Fruit fly (Drosophila melanogaster): Measurements from ENCODE around the gene Csl4.
A peak's percentile ranks its signal among the peaks of the same experiment; 100 is the strongest.

Csl4 gene

DNA sequence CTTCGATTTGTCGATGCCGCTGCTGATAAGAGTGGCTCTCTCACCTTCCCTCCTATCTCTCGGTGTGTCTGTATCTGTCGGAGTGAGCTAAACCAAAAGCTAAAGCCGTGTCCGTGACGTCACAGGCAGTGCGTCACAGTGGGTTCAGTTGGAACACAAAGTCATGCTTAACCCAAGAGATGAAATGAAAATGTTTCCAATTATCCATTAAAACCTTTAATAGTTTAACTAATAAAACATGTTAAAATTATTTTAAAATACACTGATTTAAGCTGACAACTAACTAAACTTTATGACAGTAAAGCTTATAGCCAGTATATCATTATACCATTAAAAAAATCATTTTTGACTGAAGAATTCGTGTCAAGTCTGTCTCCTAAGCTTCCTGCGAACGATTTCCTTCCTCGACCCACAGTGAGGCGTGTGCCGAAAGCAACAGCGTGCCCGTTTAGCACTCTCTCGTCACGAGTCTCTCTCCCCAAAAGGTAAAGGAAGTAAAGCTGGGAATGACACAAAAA, 10.3 kb downstream of the Csl4 start, which contains the start of gene Idua (continued):
- peak; percentile 13 for TF ChIP-seq CG2202 (tag; optimal IDR thresholded peaks at IDR 0.05)
- no peak for TF ChIP-seq ham (GFP tag; IDR thresholded peaks at IDR 0.05)
- no peak for TF ChIP-seq CG9797 (GFP tag; optimal IDR thresholded peaks at IDR 0.05)
- peak; percentile 1 for TF ChIP-seq wek (GFP tag; optimal IDR thresholded peaks at IDR 0.05)
- TF ChIP-seq CG14667 (GFP tag; IDR thresholded peaks at IDR 0.05), result peak; percentile 53
- no peak for TF ChIP-seq CkIIα-i1 (GFP tag; IDR thresholded peaks at IDR 0.05)
- TF ChIP-seq Chrac-16 (GFP tag; optimal IDR thresholded peaks at IDR 0.05), result peak; percentile 39
- peak in 1 of 2 experiments; percentile 8 for TF ChIP-seq crp (GFP tag; optimal IDR thresholded peaks at IDR 0.05)
- TF ChIP-seq CG14965 (GFP tag; optimal IDR thresholded peaks at IDR 0.05; ENCODE audit: borderline replicate concordance), result no peak
- TF ChIP-seq al (GFP tag; IDR thresholded peaks at IDR 0.05), result peak; percentile 39; the same call in 1 of the 2 replicates
- TF ChIP-seq scrt (GFP tag; optimal IDR thresholded peaks at IDR 0.05), result peak; percentile 98
- TF ChIP-seq pros (GFP tag; optimal IDR thresholded peaks at IDR 0.05), result peak; percentile 6
- TF ChIP-seq sr (GFP tag; IDR thresholded peaks at IDR 0.05), result no peak
- peak; percentile 73 for TF ChIP-seq CG17385 (GFP tag; optimal IDR thresholded peaks at IDR 0.05)
- TF ChIP-seq MBD-R2 (GFP tag; IDR thresholded peaks at IDR 0.05), result 0 out of 2 replicates have a peak, but pooled peaks have one; percentile 6
- no peak for TF ChIP-seq HmgD (GFP tag; optimal IDR thresholded peaks at IDR 0.05)
- TF ChIP-seq CG5180 (GFP tag; optimal IDR thresholded peaks at IDR 0.05), result no peak
- TF ChIP-seq Ets65A (GFP tag), result peak; percentile 90
- TF ChIP-seq CG6854 (GFP tag; optimal IDR thresholded peaks at IDR 0.05), result peak; percentile 82
- no peak; the same call in 1 of the 2 replicates for TF ChIP-seq Adf1 (GFP tag; IDR thresholded peaks at IDR 0.05)
- TF ChIP-seq CG2875 (GFP tag; optimal IDR thresholded peaks at IDR 0.05), result peak; percentile 50
- TF ChIP-seq Hr51 (GFP tag; optimal IDR thresholded peaks at IDR 0.05), result peak in 1 of 2 experiments; percentile 21
- no peak for TF ChIP-seq unc-4 (GFP tag; IDR thresholded peaks at IDR 0.05; ENCODE audit: partially characterized antibody)
- no peak for TF ChIP-seq CG16779 (GFP tag; IDR thresholded peaks at IDR 0.05)
- TF ChIP-seq yki (optimal IDR thresholded peaks at IDR 0.05), result no peak
- TF ChIP-seq CG7928 (GFP tag; optimal IDR thresholded peaks at IDR 0.05), result no peak
- TF ChIP-seq Spps (tag; optimal IDR thresholded peaks at IDR 0.05), result no peak
- peak; percentile 53; the same call in 1 of the 2 replicates for TF ChIP-seq Ada2b (GFP tag; IDR thresholded peaks at IDR 0.05)
- TF ChIP-seq Tbp (GFP tag; optimal IDR thresholded peaks at IDR 0.05), result no peak
- peak; percentile 66 for TF ChIP-seq Ptx1 (GFP tag; IDR thresholded peaks at IDR 0.05)

DNA sequence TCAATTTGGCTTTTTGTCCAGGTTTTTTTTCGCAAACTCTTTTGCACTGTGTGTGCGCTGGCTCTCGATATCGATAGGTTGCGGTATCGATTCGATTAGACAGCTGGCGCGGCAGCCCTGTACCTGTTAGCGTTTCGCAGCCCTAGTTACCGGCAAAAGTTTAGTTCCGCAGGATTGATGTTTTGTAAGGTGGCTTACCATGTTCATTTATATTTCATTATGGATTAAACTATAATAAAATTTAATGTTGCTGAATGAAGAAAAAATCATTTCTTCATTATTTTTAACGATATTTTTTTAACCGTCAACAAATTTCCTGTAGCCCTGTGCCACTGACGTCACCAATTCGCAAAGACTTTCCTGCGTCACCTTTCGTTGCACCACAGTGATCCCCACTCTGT, 16.8 kb downstream of the Csl4 start, which contains the start of gene Reps:
Gene Reps, minus strand, starts transcription at position 84 of the 401 bp plus-strand sequence.
- TF ChIP-seq Dip3 (GFP tag; optimal IDR thresholded peaks at IDR 0.05) (peak; percentile 98), CG13894 (tag; optimal IDR thresholded peaks at IDR 0.05) (peak; percentile 97), slp2 (GFP tag; optimal IDR thresholded peaks at IDR 0.05) (peak; percentile 97), sens (GFP tag) (peak; percentile 100), trem (tag; optimal IDR thresholded peaks at IDR 0.05) (peak; percentile 97), nerfin-2 (GFP tag; IDR thresholded peaks at IDR 0.05; ENCODE audit: partially characterized antibody) (peak; percentile 68), Spps (tag; optimal IDR thresholded peaks at IDR 0.05) (peak; percentile 98), CG6254 (GFP tag; optimal IDR thresholded peaks at IDR 0.05) (peak; percentile 96), p53 (GFP tag; optimal IDR thresholded peaks at IDR 0.05) (peak; percentile 90), Ets65A (GFP tag) (peak; percentile 100), gce (GFP tag; IDR thresholded peaks at IDR 0.05) (peak; percentile 97), E2f2 (GFP tag; IDR thresholded peaks at IDR 0.05) (peak; percentile 90), pho (GFP tag; optimal IDR thresholded peaks at IDR 0.05) (peak; percentile 98), Sry-β (GFP tag; optimal IDR thresholded peaks at IDR 0.05) (peak; percentile 73), CG11456 (GFP tag; IDR thresholded peaks at IDR 0.05) (peak; percentile 99), GATAe (GFP tag; conservative IDR thresholded peaks at IDR 0.05) (peak; percentile 98), Doc2 (GFP tag; IDR thresholded peaks at IDR 0.05) (peak; percentile 96), lmd (GFP tag; IDR thresholded peaks at IDR 0.05) (peak; percentile 99), CG13424 (tag; optimal IDR thresholded peaks at IDR 0.05) (peak; percentile 98), HHEX (GFP tag; optimal IDR thresholded peaks at IDR 0.05) (peak; percentile 98), CG3847 (GFP tag; IDR thresholded peaks at IDR 0.05) (peak; percentile 99), prd (optimal IDR thresholded peaks at IDR 0.05) (no peak), prd (GFP tag; IDR thresholded peaks at IDR 0.05) (peak; percentile 100), tio (GFP tag; optimal IDR thresholded peaks at IDR 0.05) (peak; percentile 99)

Measured in whole organism, embryonic.